Fruit fly (Drosophila melanogaster) whole organism, embryonic: Measurements from ENCODE around the gene dsd.

Experiments
- CG12071 ChIP-seq: fragments of 200-800 bp; sonication (Bioruptor generic); optimal IDR thresholded peaks from 3 replicates; lab custom pipeline; 2018; ENCODE audit warnings: missing biosample characterization, mild to moderate bottlenecking, missing genetic modification characterization
- CG12236 ChIP-seq: fragments of 200-800 bp; sonication (Bioruptor generic); optimal IDR thresholded peaks from 2 replicates; lab custom pipeline; 2016; ENCODE audit warnings: missing biosample characterization, missing genetic modification characterization
- NC2α ChIP-seq: fragments of 200-800 bp; sonication (Bioruptor generic); optimal IDR thresholded peaks from 2 replicates; lab custom pipeline; 2016; ENCODE audit warnings: missing biosample characterization, missing genetic modification characterization
- NfI ChIP-seq: fragments of 200-800 bp; sonication (Bioruptor generic); optimal IDR thresholded peaks from 3 replicates; lab custom pipeline; 2018; ENCODE audit warnings: missing biosample characterization, mild to moderate bottlenecking, missing genetic modification characterization, moderate library complexity
- Sox102F ChIP-seq: fragments of 200-800 bp; sonication (Bioruptor generic); optimal IDR thresholded peaks from 2 replicates; lab custom pipeline; 2018; ENCODE audit warnings: missing biosample characterization, mild to moderate bottlenecking, missing genetic modification characterization, moderate library complexity
- Vsx1 ChIP-seq: fragments of 200-800 bp; sonication (Bioruptor generic); optimal IDR thresholded peaks from 2 replicates; lab custom pipeline; 2017; ENCODE audit warnings: missing biosample characterization, mild to moderate bottlenecking, missing genetic modification characterization, missing genetic modification reagents
- inv ChIP-seq: fragments of 200-800 bp; sonication (Bioruptor generic); IDR thresholded peaks from 2 replicates; pipeline ENCODE4 v1.3.6; 2022; ENCODE audit warnings: missing biosample characterization, missing genetic modification characterization; ENCODE audit not compliant: partially characterized antibody
- pan ChIP-seq, 4 experiments: fragments of >200 bp in 3 of 4; fragments of 200-800 bp in 1 of 4; sonication (Bioruptor generic) in 1 of 4; optimal IDR thresholded peaks in 3 of 4; IDR thresholded peaks in 1 of 4; 2 replicates each; pipeline versions ENCODE4 v1.3.6 to Lab custom; 2017 to 2022; ENCODE audit warnings: missing biosample characterization in 2 of 4, missing genetic modification characterization in 2 of 4, mixed read lengths in 1 of 4
- shn ChIP-seq: fragments of 200-800 bp; sonication (Bioruptor generic); optimal IDR thresholded peaks from 3 replicates; lab custom pipeline; 2016; ENCODE audit warnings: missing biosample characterization, missing genetic modification characterization

DNA sequence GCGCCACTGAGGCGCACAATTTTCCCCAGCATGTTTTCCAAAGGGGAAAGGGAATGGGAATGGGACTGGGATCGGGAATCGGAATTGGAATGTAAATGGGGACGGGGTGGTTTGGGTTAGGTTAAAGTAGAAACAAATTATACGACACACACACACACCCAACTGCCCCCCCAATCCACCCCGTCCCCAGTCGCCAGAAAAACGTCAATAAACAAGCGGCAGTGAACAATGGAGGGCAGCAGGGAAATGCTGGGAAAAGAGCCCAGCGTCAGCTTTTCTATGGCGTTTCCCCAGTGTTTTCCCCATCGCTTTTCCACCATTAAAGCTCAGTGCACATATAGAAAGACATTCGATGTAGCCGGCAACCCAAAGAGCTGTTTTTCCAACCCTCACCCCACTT lies 3.4 kb upstream of the dsd start:
- TF ChIP-seq NC2α (GFP tag; lab: Kevin White, UChicago): no peak
- TF ChIP-seq shn: no peak
- TF ChIP-seq Vsx1 (GFP tag; lab: Kevin White, UChicago): no peak
- no peak for TF ChIP-seq NfI (GFP tag; lab: Kevin White, UChicago)
- no peak for TF ChIP-seq pan (optimal IDR thresholded peaks at IDR 0.05; lab: Kevin White, UChicago)
- no peak for TF ChIP-seq pan (GFP tag; optimal IDR thresholded peaks at IDR 0.05 in 1 of 2, IDR thresholded peaks at IDR 0.05 in 1 of 2)
- no peak for TF ChIP-seq CG12071 (GFP tag; lab: Kevin White, UChicago)
- TF ChIP-seq inv: no peak
- TF ChIP-seq CG12236 (GFP tag; lab: Kevin White, UChicago): no peak
- no peak for TF ChIP-seq Sox102F
